Worm (Caenorhabditis elegans) whole organism, L1 larva: Measurements from ENCODE around the gene egg-3.
"Not testable (repeated sequence)": the region's sequence is repeated elsewhere in the genome, so short reads cannot be mapped to it uniquely, and the experiment has no call there.

Experiments
- aly-2 ChIP-seq: fragments of 150-350 bp; optimal IDR thresholded peaks from 2 replicates; lab custom pipeline; 2014; ENCODE audit warnings: missing biosample characterization, missing genetic modification characterization
- ama-1 ChIP-seq: fragments of 150-350 bp; optimal IDR thresholded peaks from 2 replicates; lab custom pipeline; 2014
- egl-13 ChIP-seq: sonication (generic microtip); optimal IDR thresholded peaks from 2 replicates; lab custom pipeline; 2016; ENCODE audit warnings: missing genotype, missing genetic modification reagents, missing genetic modification characterization, missing compliant biosample characterization
- lin-15B ChIP-seq: fragments of 150-350 bp; sonication (generic microtip); optimal IDR thresholded peaks from 3 replicates; lab custom pipeline; 2014; ENCODE audit warnings: missing biosample characterization, missing genetic modification characterization
- nhr-76 ChIP-seq: sonication (generic microtip); optimal IDR thresholded peaks from 2 replicates; lab custom pipeline; 2017; ENCODE audit warnings: missing biosample characterization, missing genetic modification characterization
- nhr-90 ChIP-seq: sonication (generic microtip); optimal IDR thresholded peaks from 2 replicates; lab custom pipeline; 2016; ENCODE audit warnings: mild to moderate bottlenecking, missing genetic modification characterization, missing compliant biosample characterization; ENCODE audit not compliant: poor library complexity
- unc-86 ChIP-seq: sonication (generic microtip); optimal IDR thresholded peaks from 2 replicates; lab custom pipeline; 2016; ENCODE audit warnings: missing genetic modification characterization, missing compliant biosample characterization
- ztf-4 ChIP-seq: fragments of 150-350 bp; optimal IDR thresholded peaks from 2 replicates; lab custom pipeline; 2014; ENCODE audit warnings: missing biosample characterization, missing genetic modification characterization

DNA sequence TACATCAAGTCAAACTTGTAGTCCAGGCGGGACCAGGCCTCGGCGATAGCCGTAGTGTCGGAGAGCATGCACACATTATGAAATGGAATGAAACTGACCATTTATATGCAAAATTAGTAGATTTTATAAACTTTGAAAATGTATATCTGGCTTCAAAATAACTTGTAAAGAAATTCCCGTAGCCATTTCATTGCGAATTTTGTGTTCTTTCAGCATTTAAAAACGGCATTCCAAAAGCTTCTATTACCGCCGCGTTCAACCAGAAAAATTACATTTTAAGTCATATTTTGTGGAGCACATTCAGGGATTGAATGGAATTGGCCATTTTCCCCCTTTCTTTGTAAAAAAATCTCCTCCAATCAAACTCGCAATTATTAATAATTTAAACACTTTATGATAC is 38.6 kb upstream of the egg-3 start, which contains the start of gene Y19D2B.1:
- TF ChIP-seq egl-13 (tag; lab: Kevin White, UChicago); unc-86; nhr-90; nhr-76; lin-15B (tag; lab: Kevin White, UChicago); aly-2 (tag; lab: Kevin White, UChicago); ztf-4 (tag; lab: Kevin White, UChicago); ama-1 (lab: Kevin White, UChicago): not testable (repeated sequence)
